Worm (Caenorhabditis elegans): Measurements from ENCODE around the gene met-2.
"Not testable (repeated sequence)": the region's sequence is repeated elsewhere in the genome, so short reads cannot be mapped to it uniquely, and the experiment has no call there.

met-2 gene

DNA sequence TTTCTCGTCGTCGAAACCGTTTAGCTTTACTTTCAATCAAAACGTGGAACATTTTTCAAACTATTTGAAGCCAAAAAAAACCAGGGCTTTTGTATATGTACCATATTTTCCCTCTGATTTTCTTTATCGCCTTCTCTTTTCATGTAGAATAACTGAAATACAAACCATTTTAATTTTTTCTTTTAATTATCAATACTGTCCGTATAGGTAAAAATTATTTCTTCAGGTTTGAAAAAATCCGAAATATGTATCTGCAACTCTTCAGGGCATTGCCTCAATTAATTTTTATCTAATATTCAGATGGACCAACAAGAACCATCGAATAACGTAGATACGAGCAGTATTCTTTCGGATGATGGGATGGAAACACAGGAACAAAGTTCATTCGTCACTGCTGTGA is at the start of gene met-2:
Gene met-2 (plus strand): TSS at position 301 of the 400 bp plus-strand sequence.
- TF ChIP-seq klf-2 (GFP tag; conservative IDR thresholded peaks at IDR 0.05) = no peak
- no peak for TF ChIP-seq cog-1 (tag; optimal IDR thresholded peaks at IDR 0.05)
- no peak for TF ChIP-seq T22C8.4 (GFP tag; IDR thresholded peaks at IDR 0.05)

DNA sequence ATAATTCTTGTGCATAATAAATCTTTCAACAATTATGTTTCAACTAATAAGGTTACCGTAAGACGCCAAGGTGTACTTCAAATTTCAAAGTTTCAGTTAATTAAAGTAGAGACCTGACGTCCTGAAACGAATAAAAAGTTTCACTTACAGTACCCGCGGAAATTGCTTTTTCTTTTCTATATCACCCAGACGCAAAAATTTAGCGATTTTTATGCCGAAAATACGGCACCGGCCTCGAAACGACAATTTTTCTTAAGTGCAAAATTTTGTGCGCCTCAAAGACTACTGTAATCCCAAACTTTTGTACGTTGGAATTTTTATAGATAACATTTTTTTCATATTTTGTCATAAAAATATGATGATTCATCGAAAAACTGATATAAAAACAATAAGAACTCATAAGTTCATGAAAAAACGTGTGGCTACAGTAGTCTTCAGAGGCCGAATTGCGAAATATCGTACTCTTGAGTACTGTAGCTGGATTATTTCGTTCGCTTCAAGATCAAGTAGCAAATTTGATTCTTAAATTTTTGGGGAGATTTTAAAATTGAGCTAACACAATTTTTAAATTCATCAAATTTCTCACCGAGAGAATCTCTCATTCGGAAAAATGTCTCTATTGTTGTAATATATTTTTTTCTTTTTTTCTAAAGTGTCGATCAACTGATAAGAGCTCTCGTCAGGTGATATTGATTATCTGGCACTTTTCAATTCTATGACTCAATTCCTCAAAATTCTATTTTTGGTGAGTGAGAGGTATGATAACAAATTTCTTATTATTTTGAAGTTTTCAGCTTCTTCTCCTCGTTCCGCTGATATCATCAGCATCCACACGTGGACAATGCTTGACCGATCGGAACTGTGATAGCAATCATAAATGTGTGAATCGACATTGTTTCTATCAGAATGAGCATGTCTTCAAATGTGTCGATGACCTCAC is 49.3 kb upstream of the met-2 start, which contains the start of gene ZC262.13:
Gene ZC262.13 (plus strand): TSS at position 641 of the 940 bp plus-strand sequence.
- no peak for TF ChIP-seq ref-1 (GFP tag; conservative IDR thresholded peaks at IDR 0.05)
- no peak for TF ChIP-seq tab-1 (GFP tag; IDR thresholded peaks at IDR 0.05)
- TF ChIP-seq T22C8.4 (GFP tag; IDR thresholded peaks at IDR 0.05) = no peak
- no peak for TF ChIP-seq flt-1 (GFP tag; IDR thresholded peaks at IDR 0.05)
- TF ChIP-seq med-1 (GFP tag; optimal IDR thresholded peaks at IDR 0.05; ENCODE audit: insufficient read depth) = no peak
- TF ChIP-seq cog-1 (tag; optimal IDR thresholded peaks at IDR 0.05) = no peak
- TF ChIP-seq klf-2 (GFP tag; conservative IDR thresholded peaks at IDR 0.05) = no peak
- TF ChIP-seq ztf-29 (GFP tag; IDR thresholded peaks at IDR 0.05) = no peak
- TF ChIP-seq ztf-23 (GFP tag; IDR thresholded peaks at IDR 0.05) = no peak

DNA sequence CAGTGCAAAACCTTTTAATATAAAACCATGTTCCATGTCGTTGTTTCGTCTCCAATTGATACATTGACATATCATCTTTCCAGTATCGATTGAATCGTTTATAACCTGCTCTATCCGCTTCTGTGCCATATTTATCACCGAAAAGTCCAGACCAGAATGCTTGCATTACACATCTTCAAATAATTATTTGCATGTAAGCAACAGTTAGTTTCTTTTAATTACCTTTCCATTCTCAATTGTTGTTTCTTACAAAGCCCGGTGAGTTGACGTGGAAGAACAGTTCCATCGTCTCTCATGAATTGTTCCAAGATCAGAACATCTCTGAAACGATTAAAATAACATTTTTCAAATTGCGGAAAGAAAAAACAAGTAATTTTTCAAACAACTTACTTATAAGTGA is 43.9 kb upstream of the met-2 start, which contains the start of gene iglr-2:
Gene iglr-2 (minus strand): TSS at position 101 of the 400 bp plus-strand sequence.
- no peak for TF ChIP-seq klf-2 (GFP tag; conservative IDR thresholded peaks at IDR 0.05)
- no peak for TF ChIP-seq ref-1 (GFP tag; conservative IDR thresholded peaks at IDR 0.05)
- no peak for TF ChIP-seq ztf-29 (GFP tag; IDR thresholded peaks at IDR 0.05)
- TF ChIP-seq cog-1 (tag; optimal IDR thresholded peaks at IDR 0.05) = no peak
- no peak for TF ChIP-seq tab-1 (GFP tag; IDR thresholded peaks at IDR 0.05)
- no peak for TF ChIP-seq flt-1 (GFP tag; IDR thresholded peaks at IDR 0.05)
- TF ChIP-seq T22C8.4 (GFP tag; IDR thresholded peaks at IDR 0.05) = no peak
- TF ChIP-seq med-1 (GFP tag; optimal IDR thresholded peaks at IDR 0.05; ENCODE audit: insufficient read depth) = no peak
- no peak for TF ChIP-seq ztf-23 (GFP tag; IDR thresholded peaks at IDR 0.05)

DNA sequence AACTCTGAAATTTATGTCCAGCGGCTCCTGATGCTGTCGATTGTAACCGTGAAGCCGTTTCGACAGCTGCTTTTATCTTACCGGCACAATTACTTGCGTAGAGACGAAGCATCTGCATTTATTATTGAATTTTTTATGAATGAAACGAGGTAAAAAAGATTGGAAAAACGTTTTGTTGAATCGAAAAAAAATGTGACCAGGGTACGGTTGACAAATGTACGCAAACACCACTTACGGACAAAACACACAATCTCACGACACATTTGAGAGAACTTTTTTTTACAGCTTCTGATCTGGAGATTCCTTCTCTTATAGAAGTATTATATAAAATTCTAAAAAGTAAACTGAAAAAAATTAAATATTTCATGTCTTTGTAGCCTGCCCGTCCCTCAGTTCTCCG is 43.3 kb upstream of the met-2 start, which contains the start of the genes mrps-18A and ZC262.2:
Gene mrps-18A (minus strand): TSS at position 141 of the 400 bp plus-strand sequence.
Gene ZC262.2 (plus strand): TSS at position 284 of the 400 bp plus-strand sequence.
- TF ChIP-seq flt-1 (GFP tag; IDR thresholded peaks at IDR 0.05) (no peak), ztf-29 (GFP tag; IDR thresholded peaks at IDR 0.05) (no peak), T22C8.4 (GFP tag; IDR thresholded peaks at IDR 0.05) (no peak), ztf-23 (GFP tag; IDR thresholded peaks at IDR 0.05) (no peak), med-1 (GFP tag; optimal IDR thresholded peaks at IDR 0.05; ENCODE audit: insufficient read depth) (no peak), tab-1 (GFP tag; IDR thresholded peaks at IDR 0.05) (no peak), cog-1 (tag; optimal IDR thresholded peaks at IDR 0.05) (no peak), ref-1 (GFP tag; conservative IDR thresholded peaks at IDR 0.05) (no peak), klf-2 (GFP tag; conservative IDR thresholded peaks at IDR 0.05) (no peak)

- TF ChIP-seq T22C8.4 (GFP tag; IDR thresholded peaks at IDR 0.05) (no peak), ref-1 (GFP tag; conservative IDR thresholded peaks at IDR 0.05) (no peak), tab-1 (GFP tag; IDR thresholded peaks at IDR 0.05) (no peak), ztf-29 (GFP tag; IDR thresholded peaks at IDR 0.05) (no peak), ztf-23 (GFP tag; IDR thresholded peaks at IDR 0.05) (no peak), flt-1 (GFP tag; IDR thresholded peaks at IDR 0.05) (no peak), klf-2 (GFP tag; conservative IDR thresholded peaks at IDR 0.05) (no peak), med-1 (GFP tag; optimal IDR thresholded peaks at IDR 0.05; ENCODE audit: insufficient read depth) (no peak), cog-1 (tag; optimal IDR thresholded peaks at IDR 0.05) (no peak)
These were observed 40.7 kb upstream of the met-2 start, which contains the start of gene ZC262.4 for ce11 chrIII:8334432-8334831. ZC262.4 (minus strand) TSS chrIII:8334532.

DNA sequence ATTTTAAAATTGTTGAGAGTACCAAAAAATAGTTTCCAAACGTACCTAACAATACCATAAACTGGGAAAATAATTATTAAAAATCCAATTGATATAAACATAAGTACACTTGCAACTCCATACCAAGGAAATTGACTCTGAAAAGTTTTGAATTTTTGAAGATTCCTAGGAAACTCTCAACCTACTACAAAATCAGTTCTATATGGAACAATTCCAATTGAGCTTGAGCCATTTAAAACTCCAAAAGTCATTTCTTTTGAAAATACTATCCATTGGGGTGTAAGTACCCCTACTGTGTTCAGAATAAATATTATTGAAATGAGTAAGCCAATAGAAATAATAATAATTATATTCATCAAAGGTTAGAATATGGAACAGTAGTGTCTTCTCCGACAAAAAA is 35.7 kb upstream of the met-2 start, which contains the start of gene clc-28:
Gene clc-28 (minus strand): TSS at position 101 of the 400 bp plus-strand sequence.
- not testable (repeated sequence) for TF ChIP-seq tab-1 (GFP tag; IDR thresholded peaks at IDR 0.05); flt-1 (GFP tag; IDR thresholded peaks at IDR 0.05); ref-1 (GFP tag; conservative IDR thresholded peaks at IDR 0.05)

ce11 chrIII:8344283-8344682 is 30.8 kb upstream of the met-2 start, which contains the start of gene ZC262.7:
ZC262.7 (minus strand) TSS chrIII:8344336.
- TF ChIP-seq klf-2 (GFP tag; conservative IDR thresholded peaks at IDR 0.05); med-1 (GFP tag; optimal IDR thresholded peaks at IDR 0.05; ENCODE audit: insufficient read depth); cog-1 (tag; optimal IDR thresholded peaks at IDR 0.05): not testable (repeated sequence)

DNA sequence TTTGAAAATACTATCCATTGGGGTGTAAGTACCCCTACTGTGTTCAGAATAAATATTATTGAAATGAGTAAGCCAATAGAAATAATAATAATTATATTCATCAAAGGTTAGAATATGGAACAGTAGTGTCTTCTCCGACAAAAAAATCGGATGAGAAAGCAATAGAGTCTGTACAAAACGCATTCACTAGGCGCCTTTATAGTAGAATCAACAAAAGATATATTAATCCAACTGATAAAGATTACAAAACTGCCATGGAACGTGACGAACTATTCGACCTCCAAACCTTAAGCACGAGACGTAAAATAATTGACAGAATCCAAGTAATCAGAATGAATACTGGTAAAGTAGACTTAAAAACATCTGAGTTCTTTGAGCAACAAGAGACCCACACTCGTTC is 27.3 kb upstream of the met-2 start, which contains the start of gene clc-29:
Gene clc-29 (minus strand): TSS at position 101 of the 400 bp plus-strand sequence.
- not testable (repeated sequence) for TF ChIP-seq T22C8.4 (GFP tag; IDR thresholded peaks at IDR 0.05); cog-1 (tag; optimal IDR thresholded peaks at IDR 0.05); klf-2 (GFP tag; conservative IDR thresholded peaks at IDR 0.05)

- no peak for TF ChIP-seq klf-2 (GFP tag; conservative IDR thresholded peaks at IDR 0.05)
- no peak for TF ChIP-seq ref-1 (GFP tag; conservative IDR thresholded peaks at IDR 0.05)
- no peak for TF ChIP-seq ztf-29 (GFP tag; IDR thresholded peaks at IDR 0.05)
- TF ChIP-seq med-1 (GFP tag; optimal IDR thresholded peaks at IDR 0.05; ENCODE audit: insufficient read depth) = no peak
- TF ChIP-seq ztf-23 (GFP tag; IDR thresholded peaks at IDR 0.05) = no peak
- no peak for TF ChIP-seq flt-1 (GFP tag; IDR thresholded peaks at IDR 0.05)
- TF ChIP-seq tab-1 (GFP tag; IDR thresholded peaks at IDR 0.05) = no peak
- no peak for TF ChIP-seq cog-1 (tag; optimal IDR thresholded peaks at IDR 0.05)
- TF ChIP-seq T22C8.4 (GFP tag; IDR thresholded peaks at IDR 0.05) = no peak
These were observed 20.2 kb upstream of the met-2 start, which contains the start of gene unc-116 for ce11 chrIII:8354644-8355461. unc-116 (minus strand) TSS chrIII:8355174.

Data from whole organism, midembryonic.